Worm (Caenorhabditis elegans) whole organism, L2 larva: Measurements from ENCODE around the gene Y51H7C.13.
A peak's percentile ranks its signal among the peaks of the same experiment; 100 is the strongest.

Experiments
- C34F6.9 ChIP-seq: fragments of 150-350 bp; optimal IDR thresholded peaks from 2 replicates; lab custom pipeline; 2014; ENCODE audit warnings: missing biosample characterization, missing genetic modification characterization
- F13H6.1 ChIP-seq: sonication (generic microtip); optimal IDR thresholded peaks from 2 replicates; lab custom pipeline; 2016; ENCODE audit warnings: missing genetic modification characterization, missing compliant biosample characterization
- R02D3.7 ChIP-seq: fragments of 150-350 bp; optimal IDR thresholded peaks from 2 replicates; lab custom pipeline; 2014; ENCODE audit warnings: missing biosample characterization, missing genetic modification characterization
- Y55F3AM.14 ChIP-seq: fragments of 200-800 bp; sonication (Bioruptor generic); optimal IDR thresholded peaks from 2 replicates; lab custom pipeline; 2018; ENCODE audit warnings: mild to moderate bottlenecking, missing genetic modification characterization, missing compliant biosample characterization
- blmp-1 ChIP-seq: sonication (generic microtip); optimal IDR thresholded peaks from 2 replicates; lab custom pipeline; 2017; ENCODE audit warnings: missing genetic modification characterization, mild to moderate bottlenecking, missing compliant biosample characterization, antibody characterized with exemption, moderate library complexity; ENCODE audit not compliant: insufficient read depth
- ceh-16 ChIP-seq: fragments of 150-350 bp; optimal IDR thresholded peaks from 2 replicates; lab custom pipeline; 2014; ENCODE audit warnings: missing biosample characterization, missing genetic modification characterization
- ceh-82 ChIP-seq: fragments of 150-350 bp; optimal IDR thresholded peaks from 2 replicates; lab custom pipeline; 2014; ENCODE audit warnings: missing biosample characterization, missing genetic modification characterization
- crh-2 ChIP-seq: sonication (generic microtip); optimal IDR thresholded peaks from 2 replicates; lab custom pipeline; 2017; ENCODE audit warnings: missing biosample characterization, missing genetic modification characterization
- dmd-4 ChIP-seq: sonication (generic microtip); optimal IDR thresholded peaks from 2 replicates; lab custom pipeline; 2017; ENCODE audit warnings: missing biosample characterization, missing genetic modification characterization
- elt-1 ChIP-seq: fragments of 150-350 bp; optimal IDR thresholded peaks from 2 replicates; lab custom pipeline; 2014; ENCODE audit warnings: missing biosample characterization, missing genetic modification characterization
- fos-1 ChIP-seq: fragments of 150-350 bp; optimal IDR thresholded peaks from 2 replicates; lab custom pipeline; 2014; ENCODE audit warnings: missing biosample characterization, missing genetic modification characterization
- gmeb-1 ChIP-seq: fragments of 150-350 bp; optimal IDR thresholded peaks from 2 replicates; lab custom pipeline; 2014; ENCODE audit warnings: missing biosample characterization, missing genetic modification characterization
- lin-11 ChIP-seq: fragments of 150-350 bp; sonication (generic microtip); optimal IDR thresholded peaks from 2 replicates; lab custom pipeline; 2014; ENCODE audit warnings: missing biosample characterization, missing genetic modification characterization, inconsistent platforms, mixed read lengths
- lin-13 ChIP-seq: fragments of 150-350 bp; optimal IDR thresholded peaks from 2 replicates; lab custom pipeline; 2014; ENCODE audit warnings: missing biosample characterization, missing genetic modification reagents, missing genetic modification characterization
- lin-39 ChIP-seq: fragments of 150-350 bp; optimal IDR thresholded peaks from 2 replicates; lab custom pipeline; 2014; ENCODE audit warnings: missing biosample characterization, missing genetic modification reagents, missing genetic modification characterization
- lsy-2 ChIP-seq, 2 experiments: fragments of 150-350 bp in 1 of 2; sonication (generic microtip) in 1 of 2; optimal IDR thresholded peaks; 2 replicates each; lab custom pipeline; 2014 to 2017; ENCODE audit warnings: missing biosample characterization in 2 of 2, missing genetic modification characterization in 2 of 2
- mab-5 ChIP-seq: fragments of 150-350 bp; optimal IDR thresholded peaks from 2 replicates; lab custom pipeline; 2014; ENCODE audit warnings: missing biosample characterization, missing genetic modification characterization
- mbf-1 ChIP-seq: sonication (generic microtip); optimal IDR thresholded peaks from 2 replicates; lab custom pipeline; 2017; ENCODE audit warnings: missing biosample characterization, missing genetic modification characterization
- mdl-1 ChIP-seq, 2 experiments: fragments of 150-350 bp in 1 of 2; sonication (generic microtip) in 1 of 2; optimal IDR thresholded peaks; 2 replicates each; lab custom pipeline; 2017; ENCODE audit warnings: missing biosample characterization in 2 of 2, missing genetic modification characterization in 2 of 2
- nhr-10 ChIP-seq: sonication (generic microtip); optimal IDR thresholded peaks from 2 replicates; lab custom pipeline; 2017; ENCODE audit warnings: missing biosample characterization, missing genetic modification characterization
- nhr-11 ChIP-seq: fragments of 150-350 bp; optimal IDR thresholded peaks from 2 replicates; lab custom pipeline; 2014; ENCODE audit warnings: missing biosample characterization, missing genetic modification characterization
- nhr-129 ChIP-seq: fragments of 150-350 bp; optimal IDR thresholded peaks from 2 replicates; lab custom pipeline; 2014; ENCODE audit warnings: missing biosample characterization, missing genetic modification characterization
- nhr-21 ChIP-seq: fragments of 150-350 bp; optimal IDR thresholded peaks from 2 replicates; lab custom pipeline; 2014; ENCODE audit warnings: missing biosample characterization, missing genetic modification characterization
- nhr-23 ChIP-seq: fragments of 150-350 bp; optimal IDR thresholded peaks from 2 replicates; lab custom pipeline; 2014; ENCODE audit warnings: missing biosample characterization, missing genetic modification reagents, missing genetic modification characterization
- nhr-237 ChIP-seq: fragments of 150-350 bp; optimal IDR thresholded peaks from 2 replicates; lab custom pipeline; 2014; ENCODE audit warnings: missing biosample characterization, missing genetic modification characterization
- nhr-77 ChIP-seq: fragments of 150-350 bp; optimal IDR thresholded peaks from 2 replicates; lab custom pipeline; 2014; ENCODE audit warnings: missing biosample characterization, missing genetic modification characterization
- sem-4 ChIP-seq: fragments of 150-350 bp; optimal IDR thresholded peaks from 2 replicates; lab custom pipeline; 2014; ENCODE audit warnings: missing biosample characterization, missing genetic modification reagents, missing genetic modification characterization
- skn-1 ChIP-seq: sonication (generic microtip); optimal IDR thresholded peaks from 2 replicates; lab custom pipeline; 2017; ENCODE audit warnings: missing biosample characterization, missing genetic modification characterization
- sma-3 ChIP-seq: sonication (generic microtip); optimal IDR thresholded peaks from 2 replicates; lab custom pipeline; 2016; ENCODE audit warnings: missing genetic modification reagents, missing genetic modification characterization, missing compliant biosample characterization
- sma-9 ChIP-seq, 2 experiments: fragments of 150-350 bp in 1 of 2; sonication (generic microtip) in 1 of 2; optimal IDR thresholded peaks; 2 replicates each; lab custom pipeline; 2014 to 2016; ENCODE audit warnings: missing genetic modification characterization in 2 of 2, mild to moderate bottlenecking in 1 of 2, missing biosample characterization in 1 of 2, missing compliant biosample characterization in 1 of 2, missing genetic modification reagents in 1 of 2, moderate library complexity in 1 of 2
- unc-39 ChIP-seq: fragments of 150-350 bp; optimal IDR thresholded peaks from 2 replicates; lab custom pipeline; 2014; ENCODE audit warnings: missing biosample characterization, missing genetic modification characterization
- unc-55 ChIP-seq: fragments of 150-350 bp; sonication (generic microtip); optimal IDR thresholded peaks from 3 replicates; lab custom pipeline; 2014; ENCODE audit warnings: missing biosample characterization, missing genetic modification reagents, missing genetic modification characterization
- unc-62 ChIP-seq: fragments of 150-350 bp; optimal IDR thresholded peaks from 2 replicates; lab custom pipeline; 2014; ENCODE audit warnings: missing biosample characterization, missing genetic modification reagents, missing genetic modification characterization
- zag-1 ChIP-seq: fragments of 150-350 bp; optimal IDR thresholded peaks from 2 replicates; lab custom pipeline; 2014; ENCODE audit warnings: missing biosample characterization, missing genetic modification characterization
- ztf-1 ChIP-seq: fragments of 200-800 bp; sonication (Bioruptor generic); conservative IDR thresholded peaks from 2 replicates; pipeline ENCODE4 v1.3.6; 2022; ENCODE audit warnings: missing genetic modification characterization, missing compliant biosample characterization
- ztf-11 ChIP-seq: sonication (generic microtip); optimal IDR thresholded peaks from 2 replicates; lab custom pipeline; 2017; ENCODE audit warnings: missing biosample characterization, missing genetic modification characterization
- ztf-4 ChIP-seq: fragments of 150-350 bp; optimal IDR thresholded peaks from 2 replicates; lab custom pipeline; 2014; ENCODE audit warnings: missing biosample characterization, missing genetic modification characterization

Gene Y51H7C.13

ce11 chrII:1438336-1438589, 28.1 kb downstream of the Y51H7C.13 start, which contains the start of gene Y51H7C.3:
TSS of gene Y51H7C.3 (plus strand) at chrII:1438490.
- TF ChIP-seq zag-1 (tag; lab: Kevin White, UChicago), result no peak
- TF ChIP-seq ztf-1 (GFP tag; lab: Robert Waterston, UW), result no peak
- TF ChIP-seq nhr-77 (tag; lab: Kevin White, UChicago), result no peak
- TF ChIP-seq unc-39 (tag; lab: Kevin White, UChicago), result no peak
- no peak for TF ChIP-seq nhr-11 (tag; lab: Kevin White, UChicago)
- TF ChIP-seq unc-62 (GFP tag; lab: Kevin White, UChicago), result no peak
- TF ChIP-seq unc-55, result no peak
- TF ChIP-seq C34F6.9, result no peak
- TF ChIP-seq lin-11, result no peak
- TF ChIP-seq elt-1, result no peak
- no peak for TF ChIP-seq skn-1 (tag; lab: Kevin White, UChicago)
- no peak for TF ChIP-seq nhr-129 (tag; lab: Kevin White, UChicago)
- TF ChIP-seq gmeb-1, result no peak
- TF ChIP-seq mbf-1, result no peak
- no peak for TF ChIP-seq nhr-21
- TF ChIP-seq ztf-11, result no peak
- TF ChIP-seq nhr-10 (tag; lab: Kevin White, UChicago), result no peak
- TF ChIP-seq ceh-82 (tag; lab: Kevin White, UChicago), result no peak
- no peak for TF ChIP-seq ztf-4 (tag; lab: Kevin White, UChicago)
- TF ChIP-seq sma-3 (GFP tag; lab: Kevin White, UChicago), result no peak

ce11 chrII:1437449-1438335, 28.7 kb downstream of the Y51H7C.13 start, which contains the start of gene nol-6:
TSS of gene nol-6 (minus strand) at chrII:1437499.
- TF ChIP-seq sma-3 (GFP tag; lab: Kevin White, UChicago) (no peak), nhr-77 (tag; lab: Kevin White, UChicago) (no peak), blmp-1 (tag; lab: Kevin White, UChicago) (no peak), R02D3.7 (tag; lab: Kevin White, UChicago) (peak; percentile 88), nhr-21 (no peak), crh-2 (tag; lab: Kevin White, UChicago) (peak; percentile 25), nhr-23 (tag; lab: Kevin White, UChicago) (no peak), elt-1 (no peak), mbf-1 (no peak), unc-55 (peak; percentile 50), ztf-4 (tag; lab: Kevin White, UChicago) (no peak), lin-39 (tag; lab: Kevin White, UChicago) (no peak), ceh-16 (no peak), mdl-1 (tag; optimal IDR thresholded peaks at IDR 0.05; lab: Kevin White, UChicago) (no peak), nhr-129 (tag; lab: Kevin White, UChicago) (peak; percentile 30), fos-1 (tag; lab: Kevin White, UChicago) (no peak), lin-11 (no peak), gmeb-1 (peak; percentile 92), dmd-4 (no peak), nhr-237 (tag; lab: Kevin White, UChicago) (no peak), F13H6.1 (tag; lab: Kevin White, UChicago) (no peak), zag-1 (tag; lab: Kevin White, UChicago) (no peak), lsy-2 (tag; optimal IDR thresholded peaks at IDR 0.05; lab: Kevin White, UChicago) (peak; percentile 31 to 69), Y55F3AM.14 (GFP tag; lab: Kevin White, UChicago) (no peak), sem-4 (tag; lab: Kevin White, UChicago) (no peak), ztf-11 (no peak), C34F6.9 (peak; percentile 29), unc-62 (GFP tag; lab: Kevin White, UChicago) (no peak)

ce11 chrII:1436715-1437114, 29.6 kb downstream of the Y51H7C.13 start:
- no peak for TF ChIP-seq zag-1 (tag; lab: Kevin White, UChicago)
- no peak for TF ChIP-seq lin-13 (GFP tag; lab: Kevin White, UChicago)
- TF ChIP-seq nhr-129 (tag; lab: Kevin White, UChicago), result no peak
- TF ChIP-seq sma-9 (GFP tag; optimal IDR thresholded peaks at IDR 0.05; lab: Kevin White, UChicago), result no peak
- TF ChIP-seq sma-9 (tag; optimal IDR thresholded peaks at IDR 0.05; lab: Kevin White, UChicago), result no peak
- TF ChIP-seq mab-5 (tag; lab: Kevin White, UChicago), result no peak
- no peak for TF ChIP-seq nhr-11 (tag; lab: Kevin White, UChicago)
- TF ChIP-seq nhr-23 (tag; lab: Kevin White, UChicago), result no peak
- no peak for TF ChIP-seq mbf-1
- no peak for TF ChIP-seq Y55F3AM.14 (GFP tag; lab: Kevin White, UChicago)
- no peak for TF ChIP-seq nhr-21
- no peak for TF ChIP-seq unc-62 (GFP tag; lab: Kevin White, UChicago)
